Worm (Caenorhabditis elegans): ENCODE results near the gene cest-8.

The cest-8 gene

DNA sequence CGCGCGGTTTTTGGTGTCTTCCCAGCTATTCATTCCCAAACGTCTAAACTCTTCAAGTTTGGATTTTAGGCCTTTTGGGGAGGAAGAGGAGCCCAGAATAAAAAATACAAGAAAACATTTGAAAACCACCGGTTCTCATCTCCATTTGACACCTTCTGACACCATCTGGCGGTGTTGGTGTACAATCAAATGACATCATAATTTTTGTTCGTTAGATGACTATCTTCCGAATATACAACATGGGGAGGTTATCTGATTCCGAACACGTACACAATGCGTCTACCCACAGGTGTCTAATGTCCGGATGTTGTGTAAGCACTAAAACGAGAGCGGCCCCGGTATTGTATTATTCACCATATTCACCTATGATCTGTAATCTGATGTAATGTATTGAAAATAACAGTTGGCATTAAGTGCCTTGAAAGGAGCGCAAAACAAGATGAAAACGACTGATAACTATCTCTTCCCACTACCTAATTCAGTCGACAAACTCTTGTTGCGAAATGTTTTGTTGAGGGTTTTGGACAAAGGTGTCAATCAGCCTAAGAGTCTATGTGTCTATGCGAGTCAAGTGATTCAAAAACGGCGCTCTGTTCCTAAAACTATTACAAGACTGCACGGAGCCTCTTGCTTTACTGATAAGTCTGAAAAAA lies 46.9 kb upstream of the cest-8 start:
- TF ChIP-seq elt-3 (tag; optimal IDR thresholded peaks at IDR 0.05): no peak
- peak; percentile 47 for TF ChIP-seq nhr-25 (tag; optimal IDR thresholded peaks at IDR 0.05)
- TF ChIP-seq sma-3 (GFP tag; optimal IDR thresholded peaks at IDR 0.05): peak; percentile 27
- peak; percentile 54 for TF ChIP-seq nhr-129 (tag; optimal IDR thresholded peaks at IDR 0.05)
- TF ChIP-seq sma-9 (GFP tag; optimal IDR thresholded peaks at IDR 0.05): peak; percentile 84
- no peak for TF ChIP-seq sma-9 (tag; optimal IDR thresholded peaks at IDR 0.05)
- TF ChIP-seq lin-13 (GFP tag; optimal IDR thresholded peaks at IDR 0.05): no peak
- peak; percentile 37 for TF ChIP-seq elt-1 (tag; optimal IDR thresholded peaks at IDR 0.05)
- TF ChIP-seq R02D3.7 (tag; optimal IDR thresholded peaks at IDR 0.05): no peak
- peak; percentile 28 for TF ChIP-seq fos-1 (tag; optimal IDR thresholded peaks at IDR 0.05)
- TF ChIP-seq crh-2 (tag; optimal IDR thresholded peaks at IDR 0.05): peak; percentile 32
- peak; percentile 96 for TF ChIP-seq ceh-16 (tag; optimal IDR thresholded peaks at IDR 0.05)
- TF ChIP-seq F13H6.1 (tag; optimal IDR thresholded peaks at IDR 0.05): peak; percentile 27
- TF ChIP-seq snpc-4 (tag; optimal IDR thresholded peaks at IDR 0.05): no peak

ce11 chrX:12173989-12174388 lies 45.5 kb upstream of the cest-8 start:
- TF ChIP-seq nhr-25 (tag; optimal IDR thresholded peaks at IDR 0.05) (no peak), fos-1 (tag; optimal IDR thresholded peaks at IDR 0.05) (peak; percentile 32), nhr-12 (tag; optimal IDR thresholded peaks at IDR 0.05) (no peak), ztf-1 (GFP tag; conservative IDR thresholded peaks at IDR 0.05) (no peak), peb-1 (tag; optimal IDR thresholded peaks at IDR 0.05) (no peak), lin-39 (tag; optimal IDR thresholded peaks at IDR 0.05) (no peak), gmeb-1 (tag; optimal IDR thresholded peaks at IDR 0.05) (no peak), sma-9 (GFP tag; optimal IDR thresholded peaks at IDR 0.05) (peak; percentile 40), sma-9 (tag; optimal IDR thresholded peaks at IDR 0.05) (no peak), mbf-1 (tag; optimal IDR thresholded peaks at IDR 0.05) (no peak), blmp-1 (tag; optimal IDR thresholded peaks at IDR 0.05; ENCODE audit: insufficient read depth) (no peak), nhr-77 (tag; optimal IDR thresholded peaks at IDR 0.05) (no peak)

- no peak for TF ChIP-seq unc-39 (tag; optimal IDR thresholded peaks at IDR 0.05)
- TF ChIP-seq mdl-1 (tag; optimal IDR thresholded peaks at IDR 0.05): no peak
- peak; percentile 63 for TF ChIP-seq sma-9 (GFP tag; optimal IDR thresholded peaks at IDR 0.05)
- no peak for TF ChIP-seq sma-9 (tag; optimal IDR thresholded peaks at IDR 0.05)
- peak; percentile 4 for TF ChIP-seq fos-1 (tag; optimal IDR thresholded peaks at IDR 0.05)
- TF ChIP-seq ZK546.5 (tag; optimal IDR thresholded peaks at IDR 0.05): no peak
- TF ChIP-seq unc-62 (GFP tag; optimal IDR thresholded peaks at IDR 0.05): no peak
- TF ChIP-seq unc-55 (GFP tag; optimal IDR thresholded peaks at IDR 0.05): no peak
- no peak for TF ChIP-seq skn-1 (tag; optimal IDR thresholded peaks at IDR 0.05)
- no peak for TF ChIP-seq sma-3 (GFP tag; optimal IDR thresholded peaks at IDR 0.05)
- TF ChIP-seq crh-2 (tag; optimal IDR thresholded peaks at IDR 0.05): peak; percentile 9
- TF ChIP-seq mab-5 (tag; optimal IDR thresholded peaks at IDR 0.05): no peak
- no peak for TF ChIP-seq lsy-2 (tag; optimal IDR thresholded peaks at IDR 0.05)
- TF ChIP-seq ztf-11 (tag; optimal IDR thresholded peaks at IDR 0.05): no peak
- no peak for TF ChIP-seq Y55F3AM.14 (GFP tag; optimal IDR thresholded peaks at IDR 0.05)
These were observed 44.6 kb upstream of the cest-8 start for ce11 chrX:12174686-12175404.

ce11 chrX:12175667-12176278 lies 43.7 kb upstream of the cest-8 start:
- TF ChIP-seq sma-3 (GFP tag; optimal IDR thresholded peaks at IDR 0.05) (peak; percentile 8), sma-9 (GFP tag; optimal IDR thresholded peaks at IDR 0.05) (peak; percentile 10), sma-9 (tag; optimal IDR thresholded peaks at IDR 0.05) (no peak), F13H6.1 (tag; optimal IDR thresholded peaks at IDR 0.05) (peak; percentile 62), skn-1 (tag; optimal IDR thresholded peaks at IDR 0.05) (no peak)

- no peak for TF ChIP-seq ama-1 (optimal IDR thresholded peaks at IDR 0.05)
- no peak for TF ChIP-seq ztf-11 (tag; optimal IDR thresholded peaks at IDR 0.05)
- peak; percentile 78 for TF ChIP-seq nhr-21 (tag; optimal IDR thresholded peaks at IDR 0.05)
- TF ChIP-seq nhr-237 (tag; optimal IDR thresholded peaks at IDR 0.05): no peak
- TF ChIP-seq blmp-1 (tag; optimal IDR thresholded peaks at IDR 0.05; ENCODE audit: insufficient read depth): peak; percentile 92
- no peak for TF ChIP-seq Y55F3AM.14 (GFP tag; optimal IDR thresholded peaks at IDR 0.05)
- peak in 1 of 2 experiments; percentile 33 for TF ChIP-seq lsy-2 (tag; optimal IDR thresholded peaks at IDR 0.05)
- peak; percentile 38 for TF ChIP-seq ceh-16 (tag; optimal IDR thresholded peaks at IDR 0.05)
- TF ChIP-seq F13H6.1 (tag; optimal IDR thresholded peaks at IDR 0.05): peak; percentile 29
- no peak for TF ChIP-seq elt-1 (tag; optimal IDR thresholded peaks at IDR 0.05)
- TF ChIP-seq fos-1 (tag; optimal IDR thresholded peaks at IDR 0.05): peak; percentile 42
- no peak for TF ChIP-seq R02D3.7 (tag; optimal IDR thresholded peaks at IDR 0.05)
- no peak for TF ChIP-seq unc-62 (GFP tag; optimal IDR thresholded peaks at IDR 0.05)
- TF ChIP-seq unc-39 (tag; optimal IDR thresholded peaks at IDR 0.05): no peak
- TF ChIP-seq sma-3 (GFP tag; optimal IDR thresholded peaks at IDR 0.05): peak; percentile 51
- TF ChIP-seq gmeb-1 (tag; optimal IDR thresholded peaks at IDR 0.05): no peak
- no peak for TF ChIP-seq C34F6.9 (tag; optimal IDR thresholded peaks at IDR 0.05)
- TF ChIP-seq elt-3 (tag; optimal IDR thresholded peaks at IDR 0.05): no peak
- no peak for TF ChIP-seq lin-39 (tag; optimal IDR thresholded peaks at IDR 0.05)
- TF ChIP-seq nhr-129 (tag; optimal IDR thresholded peaks at IDR 0.05): peak; percentile 55
- TF ChIP-seq egl-27 (tag; optimal IDR thresholded peaks at IDR 0.05): peak; percentile 24
- peak; percentile 75 for TF ChIP-seq nhr-25 (tag; optimal IDR thresholded peaks at IDR 0.05)
- no peak for TF ChIP-seq lin-13 (GFP tag; optimal IDR thresholded peaks at IDR 0.05)
- no peak for TF ChIP-seq mbf-1 (tag; optimal IDR thresholded peaks at IDR 0.05)
- TF ChIP-seq snpc-4 (tag; optimal IDR thresholded peaks at IDR 0.05): no peak
- TF ChIP-seq dmd-4 (tag; optimal IDR thresholded peaks at IDR 0.05): no peak
- no peak for TF ChIP-seq ztf-1 (GFP tag; conservative IDR thresholded peaks at IDR 0.05)
These were observed 43.1 kb upstream of the cest-8 start for ce11 chrX:12176394-12176793.

Measured in whole organism, L2 larva.